Fruit fly (Drosophila melanogaster): ENCODE results near the gene CG12316.

DNA sequence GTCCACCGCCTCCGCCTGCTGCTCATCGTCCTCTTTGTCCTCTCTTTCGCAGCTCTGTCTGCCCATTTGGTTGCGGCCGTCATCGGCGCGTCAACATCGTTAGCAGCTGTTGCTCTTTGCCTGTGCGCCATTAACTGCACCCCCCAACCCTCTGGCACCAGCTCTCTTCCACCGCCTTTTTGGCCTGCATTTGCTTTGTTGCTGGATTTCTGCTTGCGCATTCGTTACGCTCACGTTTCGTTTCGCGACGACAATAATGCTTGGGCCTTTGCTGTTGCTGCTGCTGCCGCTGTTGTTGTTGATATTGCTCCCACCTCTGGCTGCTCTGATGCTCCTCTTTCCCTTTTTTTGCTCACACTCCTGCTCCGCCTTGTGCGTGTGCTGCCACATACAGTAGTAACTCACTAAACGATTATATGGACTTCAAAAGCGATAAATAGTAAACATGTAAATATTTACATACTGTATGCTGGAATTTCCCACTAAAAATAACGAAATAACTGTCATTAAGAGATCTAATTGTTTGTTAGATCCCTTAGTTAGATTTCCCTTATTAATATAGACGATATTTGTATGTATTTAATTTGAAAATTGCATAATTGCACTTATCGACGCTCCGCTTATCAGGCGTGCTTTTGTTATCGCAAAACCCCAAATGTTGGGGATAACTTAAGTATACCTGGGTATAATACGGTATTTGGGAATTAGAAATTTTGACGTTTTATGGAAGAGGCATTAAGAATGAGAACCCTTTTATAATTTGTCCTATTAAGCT, 34.9 kb downstream of the CG12316 start:
- TF ChIP-seq toe (GFP tag; optimal IDR thresholded peaks at IDR 0.05) (no peak), CG12768 (GFP tag; optimal IDR thresholded peaks at IDR 0.05) (no peak), CG33017 (tag; optimal IDR thresholded peaks at IDR 0.05) (no peak), CG11617 (GFP tag; optimal IDR thresholded peaks at IDR 0.05) (no peak)

Measured in whole organism, adult.